Fruit fly (Drosophila melanogaster): Measurements from ENCODE around the gene RFeSP.

Gene RFeSP

DNA sequence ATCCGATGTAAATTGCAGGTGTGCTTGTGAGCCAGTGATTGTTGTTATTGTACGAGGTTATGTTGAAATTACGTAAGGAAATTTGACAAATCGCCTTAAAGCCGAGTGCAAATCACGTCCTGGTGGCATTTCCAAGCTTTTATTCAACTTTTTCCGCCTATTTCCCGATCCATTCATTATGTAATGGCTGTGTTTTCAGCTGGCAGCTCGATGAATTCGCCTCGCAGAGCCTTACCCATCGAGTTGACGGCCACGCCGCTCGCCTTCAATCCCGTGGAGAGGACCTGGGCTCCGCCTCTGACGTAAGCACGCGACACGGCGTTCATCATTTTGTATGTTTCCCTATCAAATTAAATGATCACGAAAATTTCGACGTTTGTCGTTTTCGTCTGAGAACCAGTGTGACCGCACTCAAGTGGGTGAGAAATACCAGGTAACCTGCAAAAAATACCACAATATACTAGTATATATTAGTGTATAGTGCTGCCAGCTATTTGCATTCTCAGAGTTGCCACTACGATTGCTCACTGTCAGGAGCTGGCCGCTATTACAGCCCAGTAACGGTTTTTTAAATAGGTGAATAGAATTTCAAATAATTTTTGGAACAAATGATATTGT, at the start of gene RFeSP (continued):
- TF ChIP-seq Meics (GFP tag; optimal IDR thresholded peaks at IDR 0.05): no peak
- TF ChIP-seq az2 (GFP tag; optimal IDR thresholded peaks at IDR 0.05): no peak
- TF ChIP-seq onecut (GFP tag; IDR thresholded peaks at IDR 0.05): no peak
- TF ChIP-seq lmd (GFP tag; IDR thresholded peaks at IDR 0.05): no peak
- TF ChIP-seq fu2 (GFP tag; optimal IDR thresholded peaks at IDR 0.05): no peak
- TF ChIP-seq dysf (GFP tag; IDR thresholded peaks at IDR 0.05): no peak
- no peak for TF ChIP-seq HLH54F (GFP tag; optimal IDR thresholded peaks at IDR 0.05)
- TF ChIP-seq da (GFP tag; optimal IDR thresholded peaks at IDR 0.05): no peak
- TF ChIP-seq toy (GFP tag; IDR thresholded peaks at IDR 0.05): no peak
- no peak for TF ChIP-seq Sry-β (GFP tag; optimal IDR thresholded peaks at IDR 0.05)
- TF ChIP-seq CG12744 (GFP tag; optimal IDR thresholded peaks at IDR 0.05): no peak
- no peak for TF ChIP-seq ERR (GFP tag; optimal IDR thresholded peaks at IDR 0.05)
- no peak for TF ChIP-seq klu (GFP tag; IDR thresholded peaks at IDR 0.05)
- TF ChIP-seq Nf-YB (GFP tag; optimal IDR thresholded peaks at IDR 0.05): no peak
- no peak for TF ChIP-seq CG2129 (GFP tag; IDR thresholded peaks at IDR 0.05; ENCODE audit: partially characterized antibody)
- TF ChIP-seq CG6791 (GFP tag; IDR thresholded peaks at IDR 0.05; ENCODE audit: partially characterized antibody): no peak
- peak; percentile 48 for TF ChIP-seq Mad (GFP tag; optimal IDR thresholded peaks at IDR 0.05)
- no peak for TF ChIP-seq NfI (GFP tag; optimal IDR thresholded peaks at IDR 0.05)
- TF ChIP-seq CG3281 (GFP tag; optimal IDR thresholded peaks at IDR 0.05): no peak
- TF ChIP-seq tx (GFP tag; optimal IDR thresholded peaks at IDR 0.05): no peak
- peak; percentile 52; the same call in 1 of the 2 replicates for TF ChIP-seq Bgb (GFP tag; IDR thresholded peaks at IDR 0.05; ENCODE audit: partially characterized antibody)
- TF ChIP-seq CG11560 (tag; IDR thresholded peaks at IDR 0.05): no peak
- TF ChIP-seq CG33557 (GFP tag; optimal IDR thresholded peaks at IDR 0.05): no peak
- no peak for TF ChIP-seq ac (GFP tag; optimal IDR thresholded peaks at IDR 0.05)
- no peak for TF ChIP-seq CG10321 (GFP tag; IDR thresholded peaks at IDR 0.05)
- no peak for TF ChIP-seq C15 (GFP tag; IDR thresholded peaks at IDR 0.05)
- no peak for TF ChIP-seq CG4854 (GFP tag; optimal IDR thresholded peaks at IDR 0.05)
- no peak for TF ChIP-seq crc (GFP tag; optimal IDR thresholded peaks at IDR 0.05)
- no peak for TF ChIP-seq run (tag; optimal IDR thresholded peaks at IDR 0.05)
- TF ChIP-seq sna (GFP tag; IDR thresholded peaks at IDR 0.05; ENCODE audit: partially characterized antibody): no peak
- TF ChIP-seq CG12659 (GFP tag; optimal IDR thresholded peaks at IDR 0.05): peak; percentile 76
- no peak for TF ChIP-seq exex (tag; optimal IDR thresholded peaks at IDR 0.05)
- TF ChIP-seq CG13287 (GFP tag; IDR thresholded peaks at IDR 0.05; ENCODE audit: partially characterized antibody): peak; percentile 30; the same call in 1 of the 2 replicates
- no peak for TF ChIP-seq CG7928 (GFP tag; optimal IDR thresholded peaks at IDR 0.05)
- TF ChIP-seq E2f2 (GFP tag; IDR thresholded peaks at IDR 0.05): peak; percentile 81
- TF ChIP-seq CG11504 (tag; optimal IDR thresholded peaks at IDR 0.05): peak; percentile 45
- TF ChIP-seq Tbp (GFP tag; optimal IDR thresholded peaks at IDR 0.05): no peak
- TF ChIP-seq Dad (GFP tag; optimal IDR thresholded peaks at IDR 0.05): no peak
- TF ChIP-seq CG3726 (GFP tag; IDR thresholded peaks at IDR 0.05): no peak
- peak; percentile 41 for TF ChIP-seq zen (tag; optimal IDR thresholded peaks at IDR 0.05)
- no peak for TF ChIP-seq CG5953 (GFP tag; IDR thresholded peaks at IDR 0.05)
- TF ChIP-seq CG17359 (tag; optimal IDR thresholded peaks at IDR 0.05): no peak
- TF ChIP-seq croc (GFP tag; conservative IDR thresholded peaks at IDR 0.05): no peak
- TF ChIP-seq Bdp1 (GFP tag; optimal IDR thresholded peaks at IDR 0.05): peak; percentile 27
- no peak for TF ChIP-seq Atf6 (GFP tag; IDR thresholded peaks at IDR 0.05)
- no peak for TF ChIP-seq Kr (GFP tag; optimal IDR thresholded peaks at IDR 0.05)
- no peak for TF ChIP-seq otp (GFP tag; IDR thresholded peaks at IDR 0.05)
- TF ChIP-seq Deaf1 (tag; optimal IDR thresholded peaks at IDR 0.05): peak; percentile 30
- TF ChIP-seq br (optimal IDR thresholded peaks at IDR 0.05): no peak
- peak; percentile 12 for TF ChIP-seq caup (GFP tag; optimal IDR thresholded peaks at IDR 0.05; ENCODE audit: severe bottlenecking)
- TF ChIP-seq ci (GFP tag; IDR thresholded peaks at IDR 0.05): peak; percentile 35; the same call in 1 of the 3 replicates

Data from whole organism, embryonic.